Worm (Caenorhabditis elegans) whole organism, L4/young adult: ENCODE results near the gene sdpn-1.

Experiments used
- W03F9.2 ChIP-seq: fragments of 150-350 bp; optimal IDR thresholded peaks from 2 replicates; lab custom pipeline; 2014; ENCODE audit warnings: missing biosample characterization, missing genetic modification characterization
- dao-5 ChIP-seq: sonication (generic microtip); optimal IDR thresholded peaks from 2 replicates; lab custom pipeline; 2016; ENCODE audit warnings: missing genotype, missing genetic modification characterization, moderate library complexity, missing compliant biosample characterization

- TF ChIP-seq dao-5 (peak; percentile 2), W03F9.2 (tag; lab: Kevin White, UChicago) (no peak)
Measured at ce11 chrX:8018441-8018840, 20.4 kb upstream of the sdpn-1 start.
